Fruit fly (Drosophila melanogaster): ENCODE measurements around the gene VAChT.

VAChT gene

DNA sequence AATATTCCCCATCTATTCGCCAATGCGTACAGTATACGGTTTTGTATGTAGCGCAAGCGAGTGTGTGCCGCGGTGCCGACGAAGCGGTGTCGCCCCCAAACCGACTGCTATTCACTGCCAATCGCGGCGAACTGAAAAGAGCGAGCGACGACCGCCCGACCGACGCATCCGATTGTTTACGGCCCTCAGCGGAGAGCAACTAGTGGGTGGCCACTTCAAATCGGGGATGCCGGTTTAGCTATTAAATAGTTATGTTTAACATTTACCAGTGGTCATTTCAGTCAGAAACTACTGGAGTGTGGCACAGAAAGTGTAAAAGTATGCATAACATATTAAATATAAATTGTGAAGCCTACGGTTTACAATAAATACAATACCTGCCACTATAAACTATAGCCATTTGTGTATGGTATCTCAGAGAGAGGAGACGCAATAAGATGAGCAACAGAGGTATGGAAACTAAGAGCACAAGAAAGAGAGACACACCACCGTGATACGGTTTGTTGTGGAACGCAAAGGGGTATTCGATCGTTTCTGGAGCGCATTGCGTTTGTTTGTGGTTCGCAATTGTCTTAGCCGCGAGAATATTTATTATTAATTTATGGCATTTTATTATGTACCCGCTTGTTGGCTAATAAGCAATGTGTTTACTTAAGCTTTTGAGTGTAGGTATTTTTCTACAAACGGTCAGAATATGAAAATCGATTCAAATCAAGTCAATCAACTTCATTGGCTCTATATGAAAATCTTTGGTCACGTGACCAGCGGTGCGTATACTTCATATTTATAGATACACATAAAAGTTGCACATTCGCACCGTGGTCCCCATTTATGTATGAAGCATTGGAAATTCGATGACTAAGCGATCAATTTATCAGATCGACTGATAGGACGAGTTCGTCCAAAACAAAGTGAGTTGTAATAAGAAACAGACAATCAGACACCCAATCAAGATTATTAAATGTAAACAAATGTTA lies 35.0 kb downstream of the VAChT start (continued):
- no peak for TF ChIP-seq az2 (GFP tag; optimal IDR thresholded peaks at IDR 0.05)
- TF ChIP-seq Sox100B (GFP tag; optimal IDR thresholded peaks at IDR 0.05) = peak; percentile 2
- no peak for TF ChIP-seq Blimp-1 (GFP tag; optimal IDR thresholded peaks at IDR 0.05)
- 0 out of 2 replicates have a peak, but pooled peaks have one; percentile 18 for TF ChIP-seq CG32767 (GFP tag; IDR thresholded peaks at IDR 0.05)
- no peak for TF ChIP-seq repo (GFP tag; optimal IDR thresholded peaks at IDR 0.05)
- no peak for TF ChIP-seq insv (GFP tag; optimal IDR thresholded peaks at IDR 0.05)
- TF ChIP-seq CoRest (tag; optimal IDR thresholded peaks at IDR 0.05) = no peak
- TF ChIP-seq inv (GFP tag; IDR thresholded peaks at IDR 0.05; ENCODE audit: partially characterized antibody) = peak; percentile 0; the same call in 1 of the 2 replicates
- no peak for TF ChIP-seq CrebB (tag; optimal IDR thresholded peaks at IDR 0.05)
- TF ChIP-seq B-H1 (GFP tag; IDR thresholded peaks at IDR 0.05) = no peak
- TF ChIP-seq Meics (GFP tag; optimal IDR thresholded peaks at IDR 0.05) = peak; percentile 13
- no peak for TF ChIP-seq CG9817 (tag; optimal IDR thresholded peaks at IDR 0.05)
- peak; percentile 9 for TF ChIP-seq vfl (GFP tag; optimal IDR thresholded peaks at IDR 0.05)
- no peak for TF ChIP-seq CG4707 (GFP tag; optimal IDR thresholded peaks at IDR 0.05)
- no peak for TF ChIP-seq MESR4 (GFP tag; optimal IDR thresholded peaks at IDR 0.05)
- no peak for TF ChIP-seq sisA (GFP tag; IDR thresholded peaks at IDR 0.05)
- no peak for TF ChIP-seq CG18262 (tag; optimal IDR thresholded peaks at IDR 0.05)
- no peak for TF ChIP-seq Drgx (GFP tag; IDR thresholded peaks at IDR 0.05)
- TF ChIP-seq btn (GFP tag; optimal IDR thresholded peaks at IDR 0.05) = no peak
- TF ChIP-seq CG15073 (GFP tag; optimal IDR thresholded peaks at IDR 0.05) = no peak
- TF ChIP-seq CG13775 (GFP tag; optimal IDR thresholded peaks at IDR 0.05) = no peak
- no peak for TF ChIP-seq CG12236 (GFP tag; optimal IDR thresholded peaks at IDR 0.05)
- TF ChIP-seq CG31441 (GFP tag; IDR thresholded peaks at IDR 0.05) = no peak
- TF ChIP-seq CG6689 (GFP tag; IDR thresholded peaks at IDR 0.05) = no peak
- no peak for TF ChIP-seq CG16813 (GFP tag; IDR thresholded peaks at IDR 0.05; ENCODE audit: partially characterized antibody)
- TF ChIP-seq Deaf1 (tag; optimal IDR thresholded peaks at IDR 0.05) = peak; percentile 97
- TF ChIP-seq E2f1 (GFP tag; IDR thresholded peaks at IDR 0.05) = no peak
- no peak for TF ChIP-seq Hmx (GFP tag; optimal IDR thresholded peaks at IDR 0.05)
- TF ChIP-seq psq (GFP tag; optimal IDR thresholded peaks at IDR 0.05) = no peak
- TF ChIP-seq nau (GFP tag; optimal IDR thresholded peaks at IDR 0.05) = no peak
- TF ChIP-seq schlank (tag; optimal IDR thresholded peaks at IDR 0.05) = no peak
- no peak for TF ChIP-seq prd (optimal IDR thresholded peaks at IDR 0.05)
- TF ChIP-seq prd (GFP tag; IDR thresholded peaks at IDR 0.05) = no peak
- TF ChIP-seq slbo (GFP tag; IDR thresholded peaks at IDR 0.05) = 0 out of 2 replicates have a peak, but pooled peaks have one; percentile 15
- no peak for TF ChIP-seq dimm (GFP tag; IDR thresholded peaks at IDR 0.05)
- TF ChIP-seq CG4404 (GFP tag; IDR thresholded peaks at IDR 0.05) = no peak
- TF ChIP-seq CG15011 (GFP tag; optimal IDR thresholded peaks at IDR 0.05) = peak; percentile 28
- 0 out of 2 replicates have a peak, but pooled peaks have one; percentile 15 for TF ChIP-seq CG11247 (GFP tag; IDR thresholded peaks at IDR 0.05)
- 0 out of 2 replicates have a peak, but pooled peaks have one; percentile 28 for TF ChIP-seq wdn (GFP tag; IDR thresholded peaks at IDR 0.05)
- TF ChIP-seq Nf-YA (GFP tag; IDR thresholded peaks at IDR 0.05) = no peak
- TF ChIP-seq cad (GFP tag; optimal IDR thresholded peaks at IDR 0.05) = no peak
- no peak for TF ChIP-seq CG14667 (GFP tag; IDR thresholded peaks at IDR 0.05)
- TF ChIP-seq her (GFP tag; optimal IDR thresholded peaks at IDR 0.05) = no peak
- TF ChIP-seq H15 (GFP tag; IDR thresholded peaks at IDR 0.05) = no peak
- peak; percentile 88 for TF ChIP-seq abd-A (tag; optimal IDR thresholded peaks at IDR 0.05)
- TF ChIP-seq Six4 (GFP tag; optimal IDR thresholded peaks at IDR 0.05) = no peak
- no peak for TF ChIP-seq zf30C (GFP tag; optimal IDR thresholded peaks at IDR 0.05)
- TF ChIP-seq cg (GFP tag; optimal IDR thresholded peaks at IDR 0.05) = peak; percentile 3
- TF ChIP-seq Stat92E (GFP tag; optimal IDR thresholded peaks at IDR 0.05) = peak in 1 of 3 experiments; percentile 32

All from whole organism, embryonic.